Fruit fly (Drosophila melanogaster) whole organism, wandering third instar larva: Measurements from ENCODE around the gene Cap-D3.

Experiments
- Abd-B ChIP-seq: fragments of >200 bp; optimal IDR thresholded peaks from 2 replicates; lab custom pipeline; 2017; ENCODE audit warnings: missing biosample characterization, missing genetic modification characterization
- CrebA ChIP-seq: fragments of 200-800 bp; sonication (Bioruptor generic); optimal IDR thresholded peaks from 2 replicates; lab custom pipeline; 2016; ENCODE audit warnings: missing biosample characterization, mild to moderate bottlenecking, missing genetic modification characterization, borderline replicate concordance
- GATAd ChIP-seq: sonication (Bioruptor generic); optimal IDR thresholded peaks from 2 replicates; lab custom pipeline; 2016; ENCODE audit warnings: missing biosample characterization, missing genetic modification characterization
- HLH106 ChIP-seq: fragments of 200-800 bp; optimal IDR thresholded peaks from 3 replicates; lab custom pipeline; 2019; ENCODE audit warnings: missing biosample characterization, mild to moderate bottlenecking, missing genetic modification characterization, moderate library complexity
- Jra ChIP-seq: sonication (Bioruptor generic); optimal IDR thresholded peaks from 2 replicates; lab custom pipeline; 2016; ENCODE audit warnings: missing biosample characterization, missing genetic modification characterization
- Mio ChIP-seq: sonication (Bioruptor generic); optimal IDR thresholded peaks from 2 replicates; lab custom pipeline; 2016; ENCODE audit warnings: missing biosample characterization, missing genetic modification characterization
- N ChIP-seq: fragments of >200 bp; optimal IDR thresholded peaks from 2 replicates; lab custom pipeline; 2018; ENCODE audit warnings: missing biosample characterization, missing external identifiers, missing genetic modification characterization
- OdsH ChIP-seq: fragments of 200-800 bp; sonication (Bioruptor generic); optimal IDR thresholded peaks from 2 replicates; lab custom pipeline; 2016; ENCODE audit warnings: missing biosample characterization, mild to moderate bottlenecking, missing genetic modification characterization
- Vsx2 ChIP-seq: fragments of 200-300, 225-300 bp; sonication (Bioruptor generic); optimal IDR thresholded peaks from 2 replicates; lab custom pipeline; 2018; ENCODE audit warnings: missing biosample characterization, missing genetic modification characterization; ENCODE audit not compliant: partially characterized antibody
- dl ChIP-seq, 2 experiments: fragments of 175-275, 200-275 bp in 1 of 2; fragments of 200-275 bp in 1 of 2; sonication (Bioruptor generic); optimal IDR thresholded peaks; lab custom pipeline; 2018; ENCODE audit warnings: mild to moderate bottlenecking in 2 of 2, missing biosample characterization in 2 of 2, missing genetic modification characterization in 2 of 2, moderate library complexity in 2 of 2; ENCODE audit not compliant: partially characterized antibody in 2 of 2, insufficient read depth in 1 of 2
- foxo ChIP-seq, 2 experiments: fragments of 200-800 bp; sonication (Bioruptor generic); optimal IDR thresholded peaks; 2 replicates in 1 of 2; 3 replicates in 1 of 2; lab custom pipeline; 2016 to 2017; ENCODE audit warnings: missing biosample characterization in 2 of 2, missing genetic modification characterization in 2 of 2
- jim ChIP-seq: fragments of 175-275, 200-325 bp; sonication (Bioruptor generic); optimal IDR thresholded peaks from 2 replicates; lab custom pipeline; 2016; ENCODE audit warnings: missing biosample characterization, mild to moderate bottlenecking, missing genetic modification characterization
- lola ChIP-seq: fragments of >200 bp; optimal IDR thresholded peaks from 2 replicates; lab custom pipeline; 2017; ENCODE audit warnings: missing biosample characterization, missing genetic modification characterization
- rgr ChIP-seq: fragments of 200-800 bp; sonication (Bioruptor generic); optimal IDR thresholded peaks from 3 replicates; lab custom pipeline; 2016; ENCODE audit warnings: missing biosample characterization, mild to moderate bottlenecking, missing genetic modification characterization
- tai ChIP-seq: sonication (Bioruptor generic); optimal IDR thresholded peaks from 2 replicates; lab custom pipeline; 2016; ENCODE audit warnings: missing biosample characterization, missing genetic modification characterization

Cap-D3 gene

dm6 chr2L:5581016-5581415 lies 55.3 kb downstream of the Cap-D3 start, which contains the start of gene CG14011:
Gene CG14011, minus strand, starts transcription at chr2L:5581116.
- TF ChIP-seq tai (GFP tag; lab: Kevin White, UChicago): no peak
- TF ChIP-seq rgr (GFP tag; lab: Kevin White, UChicago): no peak
- no peak for TF ChIP-seq CrebA
- TF ChIP-seq GATAd (GFP tag; lab: Kevin White, UChicago): no peak
- no peak for TF ChIP-seq dl (GFP tag; optimal IDR thresholded peaks at IDR 0.05; lab: Kevin White, UChicago; ENCODE audit: insufficient read depth in 1 of 2, partially characterized antibody in 2 of 2)
- TF ChIP-seq Vsx2 (GFP tag; lab: Kevin White, UChicago): no peak
- no peak for TF ChIP-seq Mio
- TF ChIP-seq N (GFP tag; lab: Kevin White, UChicago): no peak
- no peak for TF ChIP-seq HLH106 (tag; lab: Kevin White, UChicago)
- no peak for TF ChIP-seq OdsH (GFP tag; lab: Kevin White, UChicago)
- TF ChIP-seq Jra: no peak
- no peak for TF ChIP-seq foxo (GFP tag; optimal IDR thresholded peaks at IDR 0.05; lab: Kevin White, UChicago)
- TF ChIP-seq jim (GFP tag; lab: Kevin White, UChicago): no peak
- TF ChIP-seq lola (GFP tag; lab: Kevin White, UChicago): no peak
- TF ChIP-seq Abd-B (GFP tag; lab: Kevin White, UChicago): no peak
